Fruit fly (Drosophila melanogaster): ENCODE measurements around the gene CG11537.

CG11537 gene

DNA sequence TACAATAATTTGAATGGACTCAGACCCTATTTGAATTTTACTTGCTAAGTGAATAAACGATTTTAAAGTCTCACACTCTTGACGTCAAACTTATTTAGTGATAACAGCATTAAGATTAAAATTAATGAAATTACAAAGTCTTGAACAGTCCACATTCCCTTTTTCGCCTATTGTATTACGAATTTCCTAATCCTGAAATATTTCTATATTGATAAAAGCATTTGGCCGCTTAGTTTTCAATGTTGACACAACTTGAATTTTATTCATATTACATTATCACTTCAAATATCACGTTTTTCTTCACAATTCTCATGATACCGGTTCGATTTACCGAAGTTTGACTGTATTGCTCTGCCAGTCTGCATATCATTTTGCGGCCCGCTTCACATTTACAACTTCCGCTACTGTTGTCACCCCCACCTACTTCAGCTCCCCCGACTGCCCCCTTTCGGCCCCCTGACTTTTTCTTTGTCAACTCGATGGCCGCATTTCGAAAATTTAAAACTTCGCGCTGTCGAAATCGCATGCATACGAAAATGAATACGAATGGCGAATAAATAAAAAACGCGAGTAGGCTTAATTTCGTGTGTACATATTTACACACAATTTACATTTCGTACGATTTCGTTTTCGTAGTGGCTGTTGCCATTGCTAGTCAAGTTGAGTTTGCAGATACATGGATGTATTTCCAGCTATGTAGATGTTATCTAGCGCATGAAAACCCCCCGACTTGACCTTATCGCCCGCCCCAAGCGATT, 64.7 kb downstream of the CG11537 start (continued):
- no peak for TF ChIP-seq slou (GFP tag; optimal IDR thresholded peaks at IDR 0.05)
- peak; percentile 87 for TF ChIP-seq grau (tag; optimal IDR thresholded peaks at IDR 0.05)
- TF ChIP-seq en (GFP tag; optimal IDR thresholded peaks at IDR 0.05), result no peak
- no peak for TF ChIP-seq CG3847 (GFP tag; IDR thresholded peaks at IDR 0.05)
- 0 out of 2 replicates have a peak, but pooled peaks have one; percentile 56 for TF ChIP-seq stc (GFP tag; IDR thresholded peaks at IDR 0.05)
- TF ChIP-seq CG6689 (GFP tag; IDR thresholded peaks at IDR 0.05), result no peak
- TF ChIP-seq CG13775 (GFP tag; optimal IDR thresholded peaks at IDR 0.05), result no peak
- no peak for TF ChIP-seq Sry-δ (GFP tag; optimal IDR thresholded peaks at IDR 0.05)
- TF ChIP-seq Mes4 (GFP tag; optimal IDR thresholded peaks at IDR 0.05), result no peak
- TF ChIP-seq CG30020 (tag; optimal IDR thresholded peaks at IDR 0.05), result no peak
- TF ChIP-seq CG14441 (GFP tag; IDR thresholded peaks at IDR 0.05), result no peak; the same call in 1 of the 2 replicates
- no peak for TF ChIP-seq grn (GFP tag; optimal IDR thresholded peaks at IDR 0.05)
- no peak for TF ChIP-seq inv (GFP tag; IDR thresholded peaks at IDR 0.05; ENCODE audit: partially characterized antibody)
- TF ChIP-seq C15 (GFP tag; IDR thresholded peaks at IDR 0.05), result no peak
- TF ChIP-seq Trl (optimal IDR thresholded peaks at IDR 0.05), result no peak
- TF ChIP-seq Trl (GFP tag; optimal IDR thresholded peaks at IDR 0.05), result peak; percentile 38
- TF ChIP-seq gcm (GFP tag; optimal IDR thresholded peaks at IDR 0.05), result no peak
- peak; percentile 22; the same call in 1 of the 3 replicates for TF ChIP-seq dysf (GFP tag; IDR thresholded peaks at IDR 0.05)
- TF ChIP-seq p53 (GFP tag; optimal IDR thresholded peaks at IDR 0.05), result no peak
- TF ChIP-seq Hand (GFP tag; optimal IDR thresholded peaks at IDR 0.05), result no peak
- TF ChIP-seq CG7372 (GFP tag; IDR thresholded peaks at IDR 0.05), result no peak
- TF ChIP-seq Stat92E (GFP tag; optimal IDR thresholded peaks at IDR 0.05), result no peak
- no peak for TF ChIP-seq jigr1 (GFP tag; IDR thresholded peaks at IDR 0.05)
- no peak for TF ChIP-seq lbe (GFP tag; optimal IDR thresholded peaks at IDR 0.05)
- TF ChIP-seq CG6175 (GFP tag; IDR thresholded peaks at IDR 0.05), result no peak
- no peak for TF ChIP-seq tup (GFP tag; optimal IDR thresholded peaks at IDR 0.05)
- TF ChIP-seq bab2 (GFP tag; optimal IDR thresholded peaks at IDR 0.05), result no peak
- no peak for TF ChIP-seq YL-1 (GFP tag; optimal IDR thresholded peaks at IDR 0.05)
- no peak; the same call in 1 of the 2 replicates for TF ChIP-seq CG17612 (GFP tag; IDR thresholded peaks at IDR 0.05)
- no peak for TF ChIP-seq slp2 (GFP tag; optimal IDR thresholded peaks at IDR 0.05)
- TF ChIP-seq mld (GFP tag; IDR thresholded peaks at IDR 0.05; ENCODE audit: partially characterized antibody), result no peak
- no peak for TF ChIP-seq sisA (GFP tag; IDR thresholded peaks at IDR 0.05)
- TF ChIP-seq BEAF-32 (GFP tag; optimal IDR thresholded peaks at IDR 0.05), result no peak
- TF ChIP-seq nau (GFP tag; optimal IDR thresholded peaks at IDR 0.05), result peak; percentile 73
- peak; percentile 21 for TF ChIP-seq CG12299 (tag; optimal IDR thresholded peaks at IDR 0.05)
- TF ChIP-seq CG10274 (GFP tag; optimal IDR thresholded peaks at IDR 0.05), result no peak
- TF ChIP-seq Hey (tag; optimal IDR thresholded peaks at IDR 0.05), result peak; percentile 27
- peak; percentile 22 for TF ChIP-seq PHDP (tag; optimal IDR thresholded peaks at IDR 0.05)
- TF ChIP-seq CG18764 (GFP tag; optimal IDR thresholded peaks at IDR 0.05), result no peak
- peak; percentile 19 for TF ChIP-seq Hmx (GFP tag; optimal IDR thresholded peaks at IDR 0.05)
- TF ChIP-seq CG11723 (GFP tag; optimal IDR thresholded peaks at IDR 0.05), result peak; percentile 31
- TF ChIP-seq Fer1 (GFP tag; optimal IDR thresholded peaks at IDR 0.05), result peak; percentile 79
- TF ChIP-seq Ptx1 (GFP tag; IDR thresholded peaks at IDR 0.05), result peak; percentile 37; the same call in 1 of the 2 replicates
- TF ChIP-seq gce (GFP tag; IDR thresholded peaks at IDR 0.05), result no peak
- no peak for TF ChIP-seq onecut (GFP tag; IDR thresholded peaks at IDR 0.05)
- TF ChIP-seq HmgD (GFP tag; optimal IDR thresholded peaks at IDR 0.05), result no peak
- no peak for TF ChIP-seq Lhr (GFP tag; optimal IDR thresholded peaks at IDR 0.05)
- no peak for TF ChIP-seq CG4730 (GFP tag; IDR thresholded peaks at IDR 0.05)
- TF ChIP-seq CG8765 (GFP tag; IDR thresholded peaks at IDR 0.05), result no peak
- no peak for TF ChIP-seq CG2889 (GFP tag; IDR thresholded peaks at IDR 0.05)
- no peak for TF ChIP-seq ERR (GFP tag; optimal IDR thresholded peaks at IDR 0.05)

Data from whole organism, embryonic.